Fruit fly (Drosophila melanogaster) whole organism, embryonic: ENCODE data around the gene TbCMF46.

ENCODE experiments used
- CG15011 ChIP-seq: fragments of 200-800 bp; sonication (Bioruptor generic); optimal IDR thresholded peaks from 3 replicates; lab custom pipeline; 2018; ENCODE audit warnings: missing biosample characterization, mild to moderate bottlenecking, missing genetic modification characterization
- CG15073 ChIP-seq: fragments of 200-800 bp; sonication (Bioruptor generic); optimal IDR thresholded peaks from 2 replicates; lab custom pipeline; 2016; ENCODE audit warnings: missing biosample characterization, missing genetic modification characterization
- CG33213 ChIP-seq: fragments of 200-800 bp; sonication (Bioruptor generic); optimal IDR thresholded peaks from 3 replicates; lab custom pipeline; 2016; ENCODE audit warnings: missing biosample characterization, missing genetic modification characterization
- Side ChIP-seq: fragments of 200-800 bp; sonication (Bioruptor generic); optimal IDR thresholded peaks from 2 replicates; lab custom pipeline; 2016; ENCODE audit warnings: missing biosample characterization, missing genetic modification characterization
- gem ChIP-seq: fragments of 200-800 bp; sonication (Bioruptor generic); optimal IDR thresholded peaks from 2 replicates; lab custom pipeline; 2019; ENCODE audit warnings: missing biosample characterization, mild to moderate bottlenecking, missing genetic modification characterization, moderate library complexity
- mld ChIP-seq: fragments of 200-800 bp; sonication (Bioruptor generic); IDR thresholded peaks from 3 replicates; pipeline ENCODE4 v1.3.6; 2022; ENCODE audit warnings: missing biosample characterization, missing genetic modification characterization; ENCODE audit not compliant: partially characterized antibody
- unc-4 ChIP-seq: fragments of 200-800 bp; sonication (Bioruptor generic); IDR thresholded peaks from 2 replicates; pipeline ENCODE4 v1.3.6; 2022; ENCODE audit warnings: missing biosample characterization, missing genetic modification characterization; ENCODE audit not compliant: partially characterized antibody

DNA sequence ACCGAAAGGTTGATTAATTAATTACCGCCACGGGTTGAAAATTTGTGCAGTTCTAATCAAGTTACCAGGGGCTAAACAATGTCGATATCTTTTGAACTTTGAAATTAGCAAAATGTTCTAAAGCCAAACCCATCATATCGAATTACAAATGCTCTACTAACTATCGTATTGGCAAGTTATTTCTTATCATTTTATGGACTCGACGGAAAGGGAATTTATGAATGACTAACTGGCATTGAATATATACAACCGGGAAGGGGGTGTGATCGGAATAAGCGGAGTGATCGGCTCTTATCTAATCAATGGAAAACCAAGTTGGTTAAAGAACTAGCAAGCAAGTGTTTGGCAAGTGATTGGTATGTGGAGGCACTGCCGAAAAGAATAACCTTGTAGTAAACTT is 18.9 kb upstream of the TbCMF46 start:
- TF ChIP-seq gem (no peak), CG33213 (GFP tag; lab: Kevin White, UChicago) (no peak), unc-4 (no peak), CG15073 (GFP tag; lab: Kevin White, UChicago) (no peak), Side (GFP tag; lab: Kevin White, UChicago) (no peak), CG15011 (GFP tag; lab: Kevin White, UChicago) (no peak), mld (GFP tag; lab: Robert Waterston, UW) (no peak)
